Worm (Caenorhabditis elegans) whole organism, late embryonic: Measurements from ENCODE around the gene gba-4.

Experiments
- F13H6.1 ChIP-seq: sonication (generic microtip); optimal IDR thresholded peaks from 2 replicates; lab custom pipeline; 2016; ENCODE audit warnings: missing genetic modification characterization, missing compliant biosample characterization
- Y22D7AL.16 ChIP-seq: sonication (generic microtip); optimal IDR thresholded peaks from 2 replicates; lab custom pipeline; 2016; ENCODE audit warnings: missing genetic modification characterization, missing compliant biosample characterization
- ceh-19 ChIP-seq: fragments of 200-800 bp; sonication (Bioruptor generic); optimal IDR thresholded peaks from 2 replicates; lab custom pipeline; 2018; ENCODE audit warnings: mild to moderate bottlenecking, missing genetic modification characterization, missing compliant biosample characterization
- ceh-2 ChIP-seq: sonication (generic microtip); optimal IDR thresholded peaks from 2 replicates; lab custom pipeline; 2016; ENCODE audit warnings: missing genotype, missing genetic modification characterization, missing compliant biosample characterization
- fkh-6 ChIP-seq: sonication (generic microtip); optimal IDR thresholded peaks from 2 replicates; lab custom pipeline; 2016; ENCODE audit warnings: missing genetic modification characterization, missing compliant biosample characterization
- mec-3 ChIP-seq: sonication (generic microtip); optimal IDR thresholded peaks from 2 replicates; lab custom pipeline; 2016; ENCODE audit warnings: borderline replicate concordance, missing genetic modification characterization, missing compliant biosample characterization
- npax-4 ChIP-seq: sonication (generic microtip); optimal IDR thresholded peaks from 2 replicates; lab custom pipeline; 2016; ENCODE audit warnings: missing genetic modification characterization, missing compliant biosample characterization
- pqm-1 ChIP-seq: sonication (generic microtip); optimal IDR thresholded peaks from 2 replicates; lab custom pipeline; 2016; ENCODE audit warnings: missing genetic modification characterization, missing compliant biosample characterization
- sdc-2 ChIP-seq: sonication (generic microtip); optimal IDR thresholded peaks from 2 replicates; lab custom pipeline; 2016; ENCODE audit warnings: missing genotype, missing genetic modification characterization, missing compliant biosample characterization
- syd-9 ChIP-seq: sonication (generic microtip); optimal IDR thresholded peaks from 2 replicates; lab custom pipeline; 2016; ENCODE audit warnings: mild to moderate bottlenecking, missing genetic modification characterization, moderate library complexity, missing compliant biosample characterization
- unc-86 ChIP-seq: sonication (generic microtip); optimal IDR thresholded peaks from 2 replicates; lab custom pipeline; 2016; ENCODE audit warnings: missing genetic modification characterization, missing compliant biosample characterization

DNA sequence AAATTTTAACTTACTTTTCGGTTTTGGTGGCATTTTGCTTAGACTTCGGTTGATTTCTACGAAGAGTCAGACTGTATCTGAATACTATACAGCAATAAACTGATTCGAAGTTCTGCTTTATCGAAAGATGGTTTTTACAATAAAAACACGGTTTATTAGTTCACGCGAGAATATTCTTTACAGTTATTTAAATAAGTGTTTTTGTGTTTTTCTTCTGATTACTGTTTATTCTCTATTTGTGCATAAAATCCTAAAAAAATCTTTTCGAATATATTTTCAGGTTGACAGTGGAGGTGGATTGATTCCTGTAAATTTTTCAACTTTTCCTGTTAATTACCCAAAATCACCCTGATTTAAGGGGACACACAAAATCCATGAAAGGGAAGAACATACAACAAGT lies 44.7 kb downstream of the gba-4 start, which contains the start of gene ZK354.8:
- TF ChIP-seq pqm-1 (tag; lab: Kevin White, UChicago) (no peak), F13H6.1 (tag; lab: Kevin White, UChicago) (no peak), Y22D7AL.16 (tag; lab: Kevin White, UChicago) (no peak), unc-86 (tag; lab: Kevin White, UChicago) (no peak), sdc-2 (tag; lab: Kevin White, UChicago) (no peak), ceh-2 (tag; lab: Kevin White, UChicago) (no peak), fkh-6 (tag; lab: Kevin White, UChicago) (no peak), syd-9 (tag; lab: Kevin White, UChicago) (no peak), ceh-19 (no peak), mec-3 (tag; lab: Kevin White, UChicago) (no peak), npax-4 (tag; lab: Kevin White, UChicago) (no peak)
